Fruit fly (Drosophila melanogaster) whole organism, embryonic: ENCODE data around the gene CG32639.

ENCODE experiments used
- Antp ChIP-seq: fragments of 200-800 bp; sonication (Bioruptor generic); optimal IDR thresholded peaks from 3 replicates; lab custom pipeline; 2016; ENCODE audit warnings: missing biosample characterization, missing genetic modification characterization
- CG11695 ChIP-seq: fragments of 200-800 bp; sonication (Bioruptor generic); IDR thresholded peaks from 3 replicates; pipeline ENCODE4 v1.3.6; 2022; ENCODE audit warnings: missing biosample characterization, missing genetic modification characterization
- CG11696 ChIP-seq: fragments of 200-800 bp; sonication (Bioruptor generic); IDR thresholded peaks from 2 replicates; pipeline ENCODE4 v1.3.6; 2022; ENCODE audit warnings: missing biosample characterization, missing genetic modification characterization
- CG14710 ChIP-seq: fragments of 200-800 bp; sonication (Bioruptor generic); optimal IDR thresholded peaks from 3 replicates; lab custom pipeline; 2019; ENCODE audit warnings: missing biosample characterization, mild to moderate bottlenecking, missing genetic modification characterization, moderate library complexity
- CG16779 ChIP-seq: fragments of 200-800 bp; sonication (Bioruptor generic); IDR thresholded peaks from 2 replicates; pipeline ENCODE4 v1.3.6; 2022; ENCODE audit warnings: missing biosample characterization, missing genetic modification characterization
- CG17612 ChIP-seq: fragments of 200-800 bp; sonication (Bioruptor generic); IDR thresholded peaks from 2 replicates; pipeline ENCODE4 v1.3.6; 2022; ENCODE audit warnings: missing biosample characterization, missing genetic modification characterization
- CG17829 ChIP-seq: fragments of 200-800 bp; optimal IDR thresholded peaks from 2 replicates; lab custom pipeline; 2019; ENCODE audit warnings: missing biosample characterization, mild to moderate bottlenecking, missing genetic modification characterization, moderate library complexity
- CG2120 ChIP-seq: fragments of 200-800 bp; sonication (Bioruptor generic); optimal IDR thresholded peaks from 3 replicates; lab custom pipeline; 2016; ENCODE audit warnings: missing biosample characterization, missing genetic modification characterization
- CG2712 ChIP-seq: fragments of 200-800 bp; optimal IDR thresholded peaks from 3 replicates; lab custom pipeline; 2019; ENCODE audit warnings: missing biosample characterization, mild to moderate bottlenecking, missing genetic modification characterization, moderate library complexity
- CG32532 ChIP-seq: fragments of 200-800 bp; sonication (Bioruptor generic); IDR thresholded peaks from 2 replicates; pipeline ENCODE4 v1.3.6; 2022; ENCODE audit warnings: missing biosample characterization, missing genetic modification characterization
- CG42726 ChIP-seq: fragments of 200-800 bp; sonication (Bioruptor generic); IDR thresholded peaks from 2 replicates; pipeline ENCODE4 v1.3.6; 2022; ENCODE audit warnings: missing biosample characterization, missing genetic modification characterization; ENCODE audit not compliant: partially characterized antibody
- Dbx ChIP-seq: fragments of 200-800 bp; sonication (Bioruptor generic); IDR thresholded peaks from 3 replicates; pipeline ENCODE4 v1.3.6; 2022; ENCODE audit warnings: missing biosample characterization, missing genetic modification characterization
- Drgx ChIP-seq: fragments of 200-800 bp; sonication (Bioruptor generic); IDR thresholded peaks from 2 replicates; pipeline ENCODE4 v1.3.6; 2022; ENCODE audit warnings: missing biosample characterization, missing genetic modification characterization
- Ets65A ChIP-seq: fragments of 200-800 bp; sonication (Bioruptor generic); peaks from one replicate; lab custom pipeline; 2016; ENCODE audit warnings: missing biosample characterization, missing genetic modification characterization
- HLH3B ChIP-seq: fragments of 200-800 bp; sonication (Bioruptor generic); IDR thresholded peaks from 2 replicates; pipeline ENCODE4 v1.3.6; 2022; ENCODE audit warnings: missing biosample characterization, missing genetic modification characterization
- HLH4C ChIP-seq: fragments of 200-800 bp; sonication (Bioruptor generic); IDR thresholded peaks from 3 replicates; pipeline ENCODE4 v1.3.6; 2022; ENCODE audit warnings: missing biosample characterization, missing genetic modification characterization; ENCODE audit not compliant: partially characterized antibody
- Med ChIP-seq: fragments of 200-800 bp; sonication (Bioruptor generic); peaks from one replicate; lab custom pipeline; 2016; ENCODE audit warnings: missing biosample characterization, missing genetic modification characterization, mild to moderate bottlenecking, inconsistent platforms, moderate library complexity
- Mrtf ChIP-seq: fragments of 200-800 bp; sonication (Bioruptor generic); IDR thresholded peaks from 3 replicates; pipeline ENCODE4 v1.3.6; 2022; ENCODE audit warnings: missing biosample characterization, missing genetic modification characterization
- NfI ChIP-seq: fragments of 200-800 bp; sonication (Bioruptor generic); optimal IDR thresholded peaks from 3 replicates; lab custom pipeline; 2018; ENCODE audit warnings: missing biosample characterization, mild to moderate bottlenecking, missing genetic modification characterization, moderate library complexity
- Oli ChIP-seq: fragments of 200-800 bp; sonication (Bioruptor generic); optimal IDR thresholded peaks from 2 replicates; lab custom pipeline; 2018; ENCODE audit warnings: missing biosample characterization, mild to moderate bottlenecking, missing genetic modification characterization, moderate library complexity
- Pdp1 ChIP-seq, 2 experiments: fragments of 200-800 bp; sonication (Bioruptor generic); optimal IDR thresholded peaks; 3 replicates each; lab custom pipeline; 2016; ENCODE audit warnings: missing biosample characterization in 2 of 2, missing genetic modification characterization in 2 of 2, mild to moderate bottlenecking in 1 of 2, moderate library complexity in 1 of 2
- Ptx1 ChIP-seq: fragments of 200-800 bp; sonication (Bioruptor generic); IDR thresholded peaks from 2 replicates; pipeline ENCODE4 v1.3.6; 2022; ENCODE audit warnings: missing biosample characterization, missing genetic modification characterization
- Sox102F ChIP-seq: fragments of 200-800 bp; sonication (Bioruptor generic); optimal IDR thresholded peaks from 2 replicates; lab custom pipeline; 2018; ENCODE audit warnings: missing biosample characterization, mild to moderate bottlenecking, missing genetic modification characterization, moderate library complexity
- TFAM ChIP-seq: fragments of 200-800 bp; sonication (Bioruptor generic); optimal IDR thresholded peaks from 2 replicates; lab custom pipeline; 2017; ENCODE audit warnings: missing biosample characterization, missing genetic modification characterization, inconsistent platforms
- Xbp1 ChIP-seq: fragments of 200-800 bp; sonication (Bioruptor generic); optimal IDR thresholded peaks from 3 replicates; lab custom pipeline; 2016; ENCODE audit warnings: missing biosample characterization, mild to moderate bottlenecking, missing genetic modification characterization
- Xrp1 ChIP-seq: fragments of 200-800 bp; sonication (Bioruptor generic); IDR thresholded peaks from 2 replicates; pipeline ENCODE4 v1.3.6; 2022; ENCODE audit warnings: missing biosample characterization, missing genetic modification characterization
- bsh ChIP-seq, 2 experiments: fragments of 200-800 bp; sonication (Bioruptor generic); optimal IDR thresholded peaks; 2 replicates each; lab custom pipeline; 2017 to 2018; ENCODE audit warnings: mild to moderate bottlenecking in 2 of 2, missing biosample characterization in 2 of 2, missing genetic modification characterization in 2 of 2, moderate library complexity in 1 of 2
- ci ChIP-seq: fragments of 200-800 bp; sonication (Bioruptor generic); IDR thresholded peaks from 3 replicates; pipeline ENCODE4 v1.3.6; 2022; ENCODE audit warnings: missing biosample characterization, missing genetic modification characterization
- crol ChIP-seq: fragments of 200-800 bp; sonication (Bioruptor generic); IDR thresholded peaks from 2 replicates; pipeline ENCODE4 v1.3.6; 2022; ENCODE audit warnings: missing biosample characterization, missing genetic modification characterization
- dmrt99B ChIP-seq: fragments of 200-800 bp; sonication (Bioruptor generic); optimal IDR thresholded peaks from 2 replicates; lab custom pipeline; 2018; ENCODE audit warnings: missing biosample characterization, mild to moderate bottlenecking, missing genetic modification characterization, moderate library complexity
- dysf ChIP-seq: fragments of 200-800 bp; sonication (Bioruptor generic); IDR thresholded peaks from 3 replicates; pipeline ENCODE4 v1.3.6; 2022; ENCODE audit warnings: missing biosample characterization, missing genetic modification characterization
- gce ChIP-seq: fragments of 200-800 bp; sonication (Bioruptor generic); IDR thresholded peaks from 3 replicates; pipeline ENCODE4 v1.3.6; 2022; ENCODE audit warnings: missing biosample characterization, missing genetic modification characterization
- gem ChIP-seq: fragments of 200-800 bp; sonication (Bioruptor generic); optimal IDR thresholded peaks from 2 replicates; lab custom pipeline; 2019; ENCODE audit warnings: missing biosample characterization, mild to moderate bottlenecking, missing genetic modification characterization, moderate library complexity
- hkb ChIP-seq, 2 experiments: fragments of 200-800 bp in 1 of 2; fragments of >200 bp in 1 of 2; sonication (Bioruptor generic) in 1 of 2; IDR thresholded peaks in 1 of 2; optimal IDR thresholded peaks in 1 of 2; 2 replicates each; pipeline versions ENCODE4 v1.3.6 to Lab custom; 2017 to 2022; ENCODE audit warnings: missing biosample characterization in 1 of 2, missing genetic modification characterization in 1 of 2
- lilli ChIP-seq: fragments of 200-800 bp; sonication (Bioruptor generic); optimal IDR thresholded peaks from 3 replicates; lab custom pipeline; 2016; ENCODE audit warnings: missing biosample characterization, missing genetic modification characterization
- mam ChIP-seq: fragments of 200-800 bp; sonication (Bioruptor generic); optimal IDR thresholded peaks from 3 replicates; lab custom pipeline; 2016; ENCODE audit warnings: missing biosample characterization, missing genetic modification characterization
- nom ChIP-seq: fragments of 200-800 bp; sonication (Bioruptor generic); optimal IDR thresholded peaks from 2 replicates; lab custom pipeline; 2017; ENCODE audit warnings: missing biosample characterization, missing genetic modification characterization, mild to moderate bottlenecking, moderate library complexity, missing genetic modification reagents
- pan ChIP-seq, 4 experiments: fragments of >200 bp in 3 of 4; fragments of 200-800 bp in 1 of 4; sonication (Bioruptor generic) in 1 of 4; optimal IDR thresholded peaks in 3 of 4; IDR thresholded peaks in 1 of 4; 2 replicates each; pipeline versions ENCODE4 v1.3.6 to Lab custom; 2017 to 2022; ENCODE audit warnings: missing biosample characterization in 2 of 4, missing genetic modification characterization in 2 of 4, mixed read lengths in 1 of 4
- row ChIP-seq: fragments of 200-800 bp; sonication (Bioruptor generic); IDR thresholded peaks from 3 replicates; pipeline ENCODE4 v1.3.6; 2022; ENCODE audit warnings: missing biosample characterization, missing genetic modification characterization
- sens ChIP-seq: fragments of 200-800 bp; sonication (Bioruptor generic); peaks from one replicate; lab custom pipeline; 2016; ENCODE audit warnings: missing biosample characterization, missing genetic modification characterization
- slbo ChIP-seq: fragments of 200-800 bp; sonication (Bioruptor generic); IDR thresholded peaks from 2 replicates; pipeline ENCODE4 v1.3.6; 2022; ENCODE audit warnings: missing biosample characterization, missing genetic modification characterization
- sob ChIP-seq: fragments of 200-800 bp; sonication (Bioruptor generic); IDR thresholded peaks from 2 replicates; pipeline ENCODE4 v1.3.6; 2022; ENCODE audit warnings: missing biosample characterization, missing genetic modification characterization
- sug ChIP-seq: fragments of 200-800 bp; optimal IDR thresholded peaks from 2 replicates; lab custom pipeline; 2019; ENCODE audit warnings: missing biosample characterization, mild to moderate bottlenecking, missing genetic modification characterization, moderate library complexity
- trh ChIP-seq: fragments of 200-800 bp; sonication (Bioruptor generic); optimal IDR thresholded peaks from 2 replicates; lab custom pipeline; 2016; ENCODE audit warnings: missing biosample characterization, missing genetic modification characterization
- ttk ChIP-seq: fragments of 200-800 bp; sonication (Bioruptor generic); IDR thresholded peaks from 2 replicates; pipeline ENCODE4 v2.1.2; 2022; ENCODE audit warnings: missing biosample characterization, missing genetic modification characterization
- twi ChIP-seq: fragments of 200-800 bp; optimal IDR thresholded peaks from 2 replicates; lab custom pipeline; 2019; ENCODE audit warnings: missing biosample characterization, mild to moderate bottlenecking, missing genetic modification characterization, moderate library complexity

The CG32639 gene

DNA sequence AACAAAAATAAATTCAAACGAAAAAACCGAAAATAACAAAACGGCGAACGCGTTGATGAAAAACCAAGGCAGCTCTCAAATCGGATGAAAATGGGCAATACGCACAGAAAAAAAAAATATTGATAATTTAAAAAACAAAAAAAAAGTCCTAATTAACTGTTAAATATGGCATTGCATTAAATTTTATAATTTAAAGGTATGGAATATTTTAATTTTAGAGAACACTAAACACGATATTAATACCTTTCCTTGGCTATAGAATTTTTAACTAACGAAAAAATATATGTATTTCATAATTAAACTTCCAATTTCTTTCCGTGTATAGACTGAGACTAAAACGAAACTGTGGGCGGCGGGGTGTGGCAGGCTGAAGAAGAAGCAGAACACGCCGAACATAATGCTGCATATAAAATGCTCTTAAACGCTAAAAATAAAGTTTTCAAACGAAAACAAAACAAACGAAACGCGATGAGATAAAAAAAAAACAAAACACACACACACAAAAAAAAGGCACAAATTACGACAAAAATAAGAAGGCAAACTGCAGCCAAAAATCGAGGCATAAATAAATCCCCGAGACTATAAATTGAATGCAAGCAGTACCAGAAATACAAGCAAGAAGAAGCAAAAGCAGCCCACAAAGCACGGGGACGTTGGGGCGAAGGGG, 38.2 kb upstream of the CG32639 start (continued):
- TF ChIP-seq trh (GFP tag; lab: Kevin White, UChicago), result no peak
- TF ChIP-seq Antp (GFP tag; lab: Kevin White, UChicago), result no peak
- peak; percentile 58 for TF ChIP-seq twi (tag; lab: Kevin White, UChicago)
- TF ChIP-seq CG42726 (GFP tag; lab: Robert Waterston, UW), result no peak
- peak; percentile 69 for TF ChIP-seq Oli
- TF ChIP-seq, all 482 proteins: peak for 177

DNA sequence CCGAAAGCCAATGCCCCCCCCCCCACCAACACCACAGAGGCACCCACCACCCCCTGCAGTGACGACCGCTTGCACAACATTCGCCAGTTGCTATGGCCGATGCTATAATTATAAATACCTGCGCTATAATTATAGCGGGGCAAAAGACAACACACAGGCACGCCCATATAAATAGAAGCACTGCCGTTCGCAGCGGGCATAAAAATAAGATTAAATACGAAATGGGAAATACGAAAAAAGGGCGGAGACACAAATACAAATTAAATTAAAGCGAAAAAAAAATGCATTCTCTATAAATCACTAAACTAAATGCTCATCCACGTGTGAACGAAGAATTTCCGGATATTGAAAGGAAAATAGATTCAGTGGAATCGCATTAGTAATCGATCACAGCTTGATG, 37.1 kb upstream of the CG32639 start:
- TF ChIP-seq lilli (GFP tag; lab: Kevin White, UChicago) (peak; percentile 5), row (peak; percentile 27; the same call in 1 of the 3 replicates), Xrp1 (GFP tag; lab: Robert Waterston, UW) (peak; percentile 37; the same call in 1 of the 2 replicates), CG11695 (GFP tag; lab: Robert Waterston, UW) (0 out of 3 replicates have a peak, but pooled peaks have one; percentile 37), Ets65A (peak; percentile 48), CG16779 (GFP tag; lab: Robert Waterston, UW) (no peak), ttk (GFP tag; lab: Robert Waterston, UW) (peak; percentile 36; the same call in 1 of the 2 replicates), Drgx (GFP tag; lab: Robert Waterston, UW) (peak; percentile 37; the same call in 1 of the 2 replicates), hkb (optimal IDR thresholded peaks at IDR 0.05; lab: Kevin White, UChicago) (no peak), hkb (GFP tag; IDR thresholded peaks at IDR 0.05; lab: Robert Waterston, UW) (0 out of 2 replicates have a peak, but pooled peaks have one; percentile 28), mam (GFP tag; lab: Kevin White, UChicago) (peak; percentile 1), dmrt99B (tag; lab: Kevin White, UChicago) (no peak), gce (GFP tag; lab: Robert Waterston, UW) (0 out of 3 replicates have a peak, but pooled peaks have one; percentile 38), gem (tag; lab: Kevin White, UChicago) (peak; percentile 9), Xbp1 (GFP tag; lab: Kevin White, UChicago) (peak; percentile 13), crol (peak; percentile 55), CG17612 (GFP tag; lab: Robert Waterston, UW) (0 out of 2 replicates have a peak, but pooled peaks have one; percentile 12), bsh (GFP tag; optimal IDR thresholded peaks at IDR 0.05; lab: Kevin White, UChicago) (peak in 1 of 2 experiments; percentile 19), Sox102F (GFP tag; lab: Kevin White, UChicago) (peak; percentile 26), Ptx1 (GFP tag; lab: Robert Waterston, UW) (peak; percentile 22; the same call in 1 of the 2 replicates), TFAM (GFP tag; lab: Kevin White, UChicago) (no peak), sens (peak; percentile 80), sug (tag; lab: Kevin White, UChicago) (peak; percentile 15), nom (GFP tag; lab: Kevin White, UChicago) (peak; percentile 8), CG2712 (tag; lab: Kevin White, UChicago) (no peak), CG11696 (GFP tag; lab: Robert Waterston, UW) (peak; percentile 80), slbo (GFP tag; lab: Robert Waterston, UW) (peak; percentile 42; the same call in 1 of the 2 replicates), dysf (GFP tag; lab: Robert Waterston, UW) (0 out of 3 replicates have a peak, but pooled peaks have one; percentile 44), pan (optimal IDR thresholded peaks at IDR 0.05; lab: Kevin White, UChicago) (no peak), pan (GFP tag; optimal IDR thresholded peaks at IDR 0.05 in 1 of 2, IDR thresholded peaks at IDR 0.05 in 1 of 2) (peak in 1 of 2 experiments; percentile 15), HLH3B (GFP tag; lab: Robert Waterston, UW) (peak; percentile 55; the same call in 1 of the 2 replicates), Dbx (GFP tag; lab: Robert Waterston, UW) (peak; percentile 14; the same call in 1 of the 3 replicates), CG14710 (tag; lab: Kevin White, UChicago) (no peak), Antp (GFP tag; lab: Kevin White, UChicago) (peak; percentile 3), sob (0 out of 2 replicates have a peak, but pooled peaks have one; percentile 11), CG17829 (no peak), ci (GFP tag; lab: Robert Waterston, UW) (peak; percentile 54; the same call in 2 of the 3 replicates), CG32532 (GFP tag; lab: Robert Waterston, UW) (peak; percentile 58), Pdp1 (GFP tag; optimal IDR thresholded peaks at IDR 0.05; lab: Kevin White, UChicago) (peak in 1 of 2 experiments; percentile 20), Mrtf (GFP tag; lab: Robert Waterston, UW) (no peak), CG2120 (GFP tag; lab: Kevin White, UChicago) (peak; percentile 7), NfI (GFP tag; lab: Kevin White, UChicago) (peak; percentile 15), Med (GFP tag; lab: Kevin White, UChicago) (peak; percentile 74), HLH4C (GFP tag; lab: Robert Waterston, UW) (no peak)
